Fruit fly (Drosophila melanogaster): ENCODE data around the gene cu.

The cu gene

dm6 chr3R:11246865-11247264, 49.5 kb downstream of the cu start:
- TF ChIP-seq CG9948 (tag; optimal IDR thresholded peaks at IDR 0.05) (no peak), EcR (GFP tag; optimal IDR thresholded peaks at IDR 0.05) (no peak), CG8301 (tag; optimal IDR thresholded peaks at IDR 0.05) (no peak), CG10348 (GFP tag; IDR thresholded peaks at IDR 0.05) (no peak), Ets98B (GFP tag; IDR thresholded peaks at IDR 0.05) (no peak), CG34367 (tag; optimal IDR thresholded peaks at IDR 0.05) (no peak), CG15710 (tag; optimal IDR thresholded peaks at IDR 0.05) (no peak), CG32121 (GFP tag; IDR thresholded peaks at IDR 0.05) (no peak), CG14655 (GFP tag; optimal IDR thresholded peaks at IDR 0.05) (no peak), Pif1A (GFP tag; optimal IDR thresholded peaks at IDR 0.05) (no peak), CG17806 (tag; optimal IDR thresholded peaks at IDR 0.05) (no peak), Pif1B (GFP tag; optimal IDR thresholded peaks at IDR 0.05) (no peak), Snoo (tag; optimal IDR thresholded peaks at IDR 0.05) (no peak)

dm6 chr3R:11253768-11254167, 56.4 kb downstream of the cu start:
- no peak for TF ChIP-seq CG13204 (GFP tag; optimal IDR thresholded peaks at IDR 0.05)
- TF ChIP-seq CG8159 (tag; optimal IDR thresholded peaks at IDR 0.05) = no peak
- no peak for TF ChIP-seq Ets98B (GFP tag; IDR thresholded peaks at IDR 0.05)
- TF ChIP-seq rn (GFP tag; IDR thresholded peaks at IDR 0.05) = no peak
- no peak for TF ChIP-seq CG4496 (GFP tag; IDR thresholded peaks at IDR 0.05)
- no peak for TF ChIP-seq Pif1A (GFP tag; optimal IDR thresholded peaks at IDR 0.05)
- TF ChIP-seq EcR (GFP tag; optimal IDR thresholded peaks at IDR 0.05) = no peak

- no peak for TF ChIP-seq gl (tag; optimal IDR thresholded peaks at IDR 0.05)
- TF ChIP-seq CG10348 (GFP tag; IDR thresholded peaks at IDR 0.05) = no peak
- no peak for TF ChIP-seq CG12605 (GFP tag; IDR thresholded peaks at IDR 0.05)
- TF ChIP-seq CG13204 (GFP tag; optimal IDR thresholded peaks at IDR 0.05) = no peak
- no peak for TF ChIP-seq CG8301 (tag; optimal IDR thresholded peaks at IDR 0.05)
- TF ChIP-seq EcR (GFP tag; optimal IDR thresholded peaks at IDR 0.05) = no peak
- TF ChIP-seq CG34367 (tag; optimal IDR thresholded peaks at IDR 0.05) = no peak
- no peak for TF ChIP-seq Ets98B (GFP tag; IDR thresholded peaks at IDR 0.05)
- no peak for TF ChIP-seq Pif1A (GFP tag; optimal IDR thresholded peaks at IDR 0.05)
- no peak for TF ChIP-seq CG8159 (tag; optimal IDR thresholded peaks at IDR 0.05)
- no peak for TF ChIP-seq Snoo (tag; optimal IDR thresholded peaks at IDR 0.05)
- TF ChIP-seq CG17806 (tag; optimal IDR thresholded peaks at IDR 0.05) = no peak
- no peak for TF ChIP-seq CG4496 (GFP tag; IDR thresholded peaks at IDR 0.05)
Measured at dm6 chr3R:11254382-11254953, 57.1 kb downstream of the cu start.

dm6 chr3R:11257537-11257936, 60.1 kb downstream of the cu start:
- TF ChIP-seq Ets98B (GFP tag; IDR thresholded peaks at IDR 0.05) = no peak
- no peak for TF ChIP-seq CG13204 (GFP tag; optimal IDR thresholded peaks at IDR 0.05)
- TF ChIP-seq D1 (tag; optimal IDR thresholded peaks at IDR 0.05) = no peak
- TF ChIP-seq CG15710 (tag; optimal IDR thresholded peaks at IDR 0.05) = no peak
- TF ChIP-seq CG32121 (GFP tag; IDR thresholded peaks at IDR 0.05) = no peak
